Worm (Caenorhabditis elegans) whole organism, L1 larva: Measurements from ENCODE around the gene rde-11.
A peak's percentile ranks its signal among the peaks of the same experiment; 100 is the strongest.

Experiments
- C16A3.4 ChIP-seq: fragments of 150-350 bp; optimal IDR thresholded peaks from 2 replicates; lab custom pipeline; 2014; ENCODE audit warnings: missing biosample characterization, missing genetic modification characterization
- C34B4.2 ChIP-seq: sonication (generic microtip); optimal IDR thresholded peaks from 2 replicates; lab custom pipeline; 2017; ENCODE audit warnings: mild to moderate bottlenecking, missing genetic modification characterization, missing compliant biosample characterization
- F16B12.6 ChIP-seq: fragments of 150-350 bp; optimal IDR thresholded peaks from 2 replicates; lab custom pipeline; 2014; ENCODE audit warnings: missing biosample characterization, missing genetic modification characterization
- Y116A8C.19 ChIP-seq: sonication (generic microtip); optimal IDR thresholded peaks from 2 replicates; lab custom pipeline; 2016; ENCODE audit warnings: missing compliant biosample characterization, missing genetic modification characterization, borderline replicate concordance
- ama-1 ChIP-seq: fragments of 150-350 bp; optimal IDR thresholded peaks from 2 replicates; lab custom pipeline; 2014
- blmp-1 ChIP-seq: fragments of 150-350 bp; optimal IDR thresholded peaks from 2 replicates; lab custom pipeline; 2014; ENCODE audit warnings: missing biosample characterization, missing genetic modification characterization
- ceh-82 ChIP-seq, 3 experiments: fragments of 150-350 bp in 1 of 3; sonication (generic microtip) in 2 of 3; optimal IDR thresholded peaks; 2 replicates each; lab custom pipeline; 2014 to 2017; ENCODE audit warnings: missing biosample characterization in 3 of 3, missing genetic modification characterization in 3 of 3
- ceh-90 ChIP-seq: sonication (generic microtip); optimal IDR thresholded peaks from 2 replicates; lab custom pipeline; 2016; ENCODE audit warnings: missing genetic modification characterization, missing compliant biosample characterization
- dpl-1 ChIP-seq, 3 experiments: fragments of 150-350 bp in 2 of 3; sonication (generic microtip) in 1 of 3; optimal IDR thresholded peaks; 2 replicates each; lab custom pipeline; 2014 to 2017; ENCODE audit warnings: missing biosample characterization in 3 of 3, missing genetic modification characterization in 3 of 3, missing genetic modification reagents in 3 of 3
- efl-1 ChIP-seq, 4 experiments: fragments of 150-350 bp; optimal IDR thresholded peaks in 3 of 4; peaks in 1 of 4; 1 replicate in 1 of 4; 2 replicates in 3 of 4; lab custom pipeline; 2014; ENCODE audit warnings: missing biosample characterization in 2 of 4, missing genetic modification characterization in 2 of 4, missing genetic modification reagents in 2 of 4
- egl-13 ChIP-seq: sonication (generic microtip); optimal IDR thresholded peaks from 2 replicates; lab custom pipeline; 2016; ENCODE audit warnings: missing genotype, missing genetic modification reagents, missing genetic modification characterization, missing compliant biosample characterization
- egl-27 ChIP-seq, 2 experiments: fragments of 150-350 bp in 1 of 2; sonication (generic microtip); optimal IDR thresholded peaks; 3 replicates each; lab custom pipeline; 2017 to 2018; ENCODE audit warnings: missing biosample characterization in 2 of 2, missing genetic modification characterization in 2 of 2, missing genetic modification reagents in 2 of 2
- elt-3 ChIP-seq, 6 experiments: fragments of 150-350 bp in 1 of 6; sonication (generic microtip); optimal IDR thresholded peaks; 2 replicates each; lab custom pipeline; 2017 to 2018; ENCODE audit warnings: missing biosample characterization in 6 of 6, missing genetic modification characterization in 6 of 6, inconsistent platforms in 1 of 6
- fkh-8 ChIP-seq: sonication (generic microtip); optimal IDR thresholded peaks from 2 replicates; lab custom pipeline; 2016; ENCODE audit warnings: mild to moderate bottlenecking, missing genetic modification characterization, missing compliant biosample characterization
- grh-1 ChIP-seq: fragments of 200-800 bp; sonication (Bioruptor generic); IDR thresholded peaks from 2 replicates; pipeline ENCODE4 v1.3.6; 2022; ENCODE audit warnings: missing genetic modification reagents, missing genetic modification characterization, missing compliant biosample characterization
- hlh-17 ChIP-seq: fragments of 200-800 bp; sonication (Bioruptor generic); optimal IDR thresholded peaks from 2 replicates; lab custom pipeline; 2018; ENCODE audit warnings: missing genetic modification characterization, mild to moderate bottlenecking, missing compliant biosample characterization, moderate library complexity, borderline replicate concordance
- irx-1 ChIP-seq: sonication (generic microtip); optimal IDR thresholded peaks from 2 replicates; lab custom pipeline; 2016; ENCODE audit warnings: missing genetic modification characterization, missing compliant biosample characterization
- jun-1 ChIP-seq: fragments of 150-350 bp; optimal IDR thresholded peaks from 2 replicates; lab custom pipeline; 2014; ENCODE audit warnings: missing biosample characterization, missing genetic modification reagents, missing genetic modification characterization
- lin-13 ChIP-seq: fragments of 150-350 bp; optimal IDR thresholded peaks from 2 replicates; lab custom pipeline; 2014; ENCODE audit warnings: missing biosample characterization, missing genetic modification reagents, missing genetic modification characterization
- lin-14 ChIP-seq: fragments of 200-800 bp; sonication (Bioruptor generic); optimal IDR thresholded peaks from 2 replicates; lab custom pipeline; 2018; ENCODE audit warnings: mild to moderate bottlenecking, missing genetic modification characterization, moderate library complexity, missing compliant biosample characterization
- lin-15B ChIP-seq: fragments of 150-350 bp; sonication (generic microtip); optimal IDR thresholded peaks from 3 replicates; lab custom pipeline; 2014; ENCODE audit warnings: missing biosample characterization, missing genetic modification characterization
- lin-35 ChIP-seq, 2 experiments: fragments of 150-350 bp; optimal IDR thresholded peaks; 2 replicates each; lab custom pipeline; 2014; ENCODE audit warnings: missing biosample characterization in 2 of 2, missing genetic modification characterization in 2 of 2, missing genetic modification reagents in 2 of 2
- lir-3 ChIP-seq: sonication (generic microtip); optimal IDR thresholded peaks from 2 replicates; lab custom pipeline; 2016; ENCODE audit warnings: mild to moderate bottlenecking, missing genetic modification characterization, moderate library complexity, missing compliant biosample characterization; ENCODE audit not compliant: poor library complexity
- mdl-1 ChIP-seq, 2 experiments: fragments of 150-350 bp; optimal IDR thresholded peaks; 2 replicates each; lab custom pipeline; 2014 to 2017; ENCODE audit warnings: missing biosample characterization in 2 of 2, missing genetic modification characterization in 2 of 2, inconsistent platforms in 1 of 2
- mef-2 ChIP-seq: fragments of 150-350 bp; optimal IDR thresholded peaks from 2 replicates; lab custom pipeline; 2014; ENCODE audit warnings: missing biosample characterization, missing genetic modification characterization
- mep-1 ChIP-seq: fragments of 150-350 bp; optimal IDR thresholded peaks from 2 replicates; lab custom pipeline; 2014; ENCODE audit warnings: missing biosample characterization, missing genetic modification characterization
- nhr-12 ChIP-seq: sonication (generic microtip); optimal IDR thresholded peaks from 2 replicates; lab custom pipeline; 2017; ENCODE audit warnings: missing biosample characterization, missing genetic modification characterization
- nhr-19 ChIP-seq: fragments of 200-800 bp; sonication (Bioruptor generic); conservative IDR thresholded peaks from 2 replicates; pipeline ENCODE4 v1.3.6; 2022; ENCODE audit warnings: missing genetic modification characterization, missing compliant biosample characterization
- nhr-20 ChIP-seq: sonication (generic microtip); optimal IDR thresholded peaks from 2 replicates; lab custom pipeline; 2016; ENCODE audit warnings: mild to moderate bottlenecking, missing genetic modification characterization, missing compliant biosample characterization
- nhr-47 ChIP-seq: sonication (generic microtip); optimal IDR thresholded peaks from 2 replicates; lab custom pipeline; 2016; ENCODE audit warnings: mild to moderate bottlenecking, missing genetic modification characterization, moderate library complexity, missing compliant biosample characterization
- nhr-71 ChIP-seq: sonication (generic microtip); optimal IDR thresholded peaks from 2 replicates; lab custom pipeline; 2016; ENCODE audit warnings: mild to moderate bottlenecking, missing genetic modification characterization, moderate library complexity, missing compliant biosample characterization
- nhr-77 ChIP-seq: fragments of 150-350 bp; optimal IDR thresholded peaks from 2 replicates; lab custom pipeline; 2014; ENCODE audit warnings: missing biosample characterization, missing genetic modification characterization
- nhr-85 ChIP-seq: sonication (generic microtip); peaks from one replicate; lab custom pipeline; 2016; ENCODE audit warnings: missing genetic modification characterization, inconsistent platforms, missing compliant biosample characterization
- nhr-90 ChIP-seq: sonication (generic microtip); optimal IDR thresholded peaks from 2 replicates; lab custom pipeline; 2016; ENCODE audit warnings: mild to moderate bottlenecking, missing genetic modification characterization, missing compliant biosample characterization; ENCODE audit not compliant: poor library complexity
- rnt-1 ChIP-seq: sonication (generic microtip); optimal IDR thresholded peaks from 2 replicates; lab custom pipeline; 2016; ENCODE audit warnings: mild to moderate bottlenecking, missing genetic modification characterization, moderate library complexity, missing compliant biosample characterization
- snu-23 ChIP-seq: sonication (generic microtip); optimal IDR thresholded peaks from 2 replicates; lab custom pipeline; 2016; ENCODE audit warnings: missing genetic modification characterization, missing compliant biosample characterization
- sup-37 ChIP-seq: fragments of 200-800 bp; sonication (Bioruptor generic); optimal IDR thresholded peaks from 2 replicates; lab custom pipeline; 2018; ENCODE audit warnings: mild to moderate bottlenecking, missing genetic modification characterization, missing compliant biosample characterization
- swsn-7 ChIP-seq: sonication (generic microtip); optimal IDR thresholded peaks from 2 replicates; lab custom pipeline; 2016; ENCODE audit warnings: missing genetic modification characterization, missing compliant biosample characterization
- unc-130 ChIP-seq: fragments of 150-350 bp; optimal IDR thresholded peaks from 2 replicates; lab custom pipeline; 2017; ENCODE audit warnings: missing biosample characterization, missing genetic modification characterization, inconsistent platforms
- unc-62 ChIP-seq: fragments of 150-350 bp; optimal IDR thresholded peaks from 2 replicates; lab custom pipeline; 2014; ENCODE audit warnings: missing biosample characterization, missing genetic modification reagents, missing genetic modification characterization
- unc-86 ChIP-seq: sonication (generic microtip); optimal IDR thresholded peaks from 2 replicates; lab custom pipeline; 2016; ENCODE audit warnings: missing genetic modification characterization, missing compliant biosample characterization
- ztf-4 ChIP-seq: fragments of 150-350 bp; optimal IDR thresholded peaks from 2 replicates; lab custom pipeline; 2014; ENCODE audit warnings: missing biosample characterization, missing genetic modification characterization

Gene rde-11

ce11 chrIV:13075625-13076252, 29.3 kb upstream of the rde-11 start:
- TF ChIP-seq lin-13: no peak
- peak; percentile 71 for TF ChIP-seq lin-14 (GFP tag; lab: Kevin White, UChicago)
- no peak for TF ChIP-seq jun-1 (tag; lab: Kevin White, UChicago)
- no peak for TF ChIP-seq hlh-17 (GFP tag; lab: Kevin White, UChicago)
- TF ChIP-seq ceh-90: no peak
- TF ChIP-seq sup-37 (GFP tag; lab: Kevin White, UChicago): no peak
- no peak for TF ChIP-seq ceh-82 (tag; optimal IDR thresholded peaks at IDR 0.05; lab: Kevin White, UChicago)
- TF ChIP-seq elt-3 (tag; optimal IDR thresholded peaks at IDR 0.05; lab: Kevin White, UChicago): peak in 4 of 6 experiments; percentile 14 to 67 (median 36)
- TF ChIP-seq egl-13 (tag; lab: Kevin White, UChicago): no peak
- peak; percentile 38 for TF ChIP-seq nhr-90 (tag; lab: Kevin White, UChicago)
- TF ChIP-seq efl-1 (optimal IDR thresholded peaks at IDR 0.05; lab: Kevin White, UChicago): no peak
- TF ChIP-seq efl-1 (GFP tag; optimal IDR thresholded peaks at IDR 0.05 in 1 of 2; lab: Kevin White, UChicago): no peak
- peak; percentile 69 for TF ChIP-seq blmp-1
- no peak for TF ChIP-seq unc-86 (tag; lab: Kevin White, UChicago)
- TF ChIP-seq lin-15B: no peak
- TF ChIP-seq nhr-47 (tag; lab: Kevin White, UChicago): no peak
- TF ChIP-seq mef-2 (tag; lab: Kevin White, UChicago): no peak
- TF ChIP-seq grh-1 (GFP tag; lab: Robert Waterston, UW): 0 out of 2 replicates have a peak, but pooled peaks have one; percentile 8
- TF ChIP-seq ama-1 (lab: Kevin White, UChicago): no peak
- no peak for TF ChIP-seq C16A3.4 (tag; lab: Kevin White, UChicago)
- no peak for TF ChIP-seq nhr-77
- TF ChIP-seq snu-23 (GFP tag; lab: Kevin White, UChicago): peak; percentile 42
- TF ChIP-seq egl-27 (tag; optimal IDR thresholded peaks at IDR 0.05; lab: Kevin White, UChicago): no peak
- TF ChIP-seq F16B12.6: no peak
- TF ChIP-seq lir-3 (tag; lab: Kevin White, UChicago): no peak
- TF ChIP-seq rnt-1: no peak
- TF ChIP-seq swsn-7 (tag; lab: Kevin White, UChicago): no peak
- TF ChIP-seq mep-1 (tag; lab: Kevin White, UChicago): no peak
- TF ChIP-seq mdl-1 (tag; optimal IDR thresholded peaks at IDR 0.05; lab: Kevin White, UChicago): peak in 1 of 2 experiments; percentile 32
- peak; percentile 93 for TF ChIP-seq nhr-85 (tag; lab: Kevin White, UChicago)
- peak; percentile 63 for TF ChIP-seq nhr-71 (tag; lab: Kevin White, UChicago)
- TF ChIP-seq unc-62: no peak
- TF ChIP-seq fkh-8 (tag; lab: Kevin White, UChicago): no peak
- no peak for TF ChIP-seq irx-1 (tag; lab: Kevin White, UChicago)
- peak in 1 of 3 experiments; percentile 3 for TF ChIP-seq dpl-1 (GFP tag; optimal IDR thresholded peaks at IDR 0.05; lab: Kevin White, UChicago)
- peak; percentile 65 for TF ChIP-seq nhr-20 (tag; lab: Kevin White, UChicago)
- no peak for TF ChIP-seq C34B4.2 (tag; lab: Kevin White, UChicago)
- no peak for TF ChIP-seq Y116A8C.19 (tag; lab: Kevin White, UChicago)
- no peak for TF ChIP-seq unc-130
- no peak for TF ChIP-seq nhr-12 (tag; lab: Kevin White, UChicago)
- peak in 1 of 2 experiments; percentile 45 for TF ChIP-seq lin-35 (GFP tag; optimal IDR thresholded peaks at IDR 0.05; lab: Kevin White, UChicago)
- peak; percentile 3 for TF ChIP-seq ztf-4 (tag; lab: Kevin White, UChicago)
- TF ChIP-seq nhr-19 (GFP tag; lab: Robert Waterston, UW): peak; percentile 34; the same call in 1 of the 2 replicates
